Fruit fly (Drosophila melanogaster) whole organism: ENCODE results near the gene ND-PDSW.

Source experiments
- CG8478 ChIP-seq: fragments of >200 bp; optimal IDR thresholded peaks from 2 replicates; lab custom pipeline; 2018; ENCODE audit warnings: inconsistent platforms
- EcR ChIP-seq, 2 experiments: fragments of >200 bp; optimal IDR thresholded peaks; 2 replicates each; lab custom pipeline; 2017; ENCODE audit warnings: missing biosample characterization in 2 of 2, missing genetic modification characterization in 2 of 2, missing genetic modification reagents in 2 of 2
- pan ChIP-seq: fragments of >200 bp; optimal IDR thresholded peaks from 2 replicates; lab custom pipeline; 2017
- psq ChIP-seq: fragments of >200 bp; optimal IDR thresholded peaks from 2 replicates; lab custom pipeline; 2017
- usp ChIP-seq: fragments of >200 bp; optimal IDR thresholded peaks from 2 replicates; lab custom pipeline; 2017; ENCODE audit warnings: missing biosample characterization, missing genetic modification characterization, mixed read lengths

dm6 chr2L:3482712-3483111 lies 16.8 kb downstream of the ND-PDSW start:
- no peak for TF ChIP-seq pan
- TF ChIP-seq psq (lab: Kevin White, UChicago), result no peak
- TF ChIP-seq usp (GFP tag; lab: Kevin White, UChicago), result no peak
- no peak for TF ChIP-seq CG8478 (lab: Kevin White, UChicago)
- no peak for TF ChIP-seq EcR (GFP tag; optimal IDR thresholded peaks at IDR 0.05; lab: Kevin White, UChicago)
